Worm (Caenorhabditis elegans): ENCODE measurements around the gene F43E2.6.

Gene F43E2.6

DNA sequence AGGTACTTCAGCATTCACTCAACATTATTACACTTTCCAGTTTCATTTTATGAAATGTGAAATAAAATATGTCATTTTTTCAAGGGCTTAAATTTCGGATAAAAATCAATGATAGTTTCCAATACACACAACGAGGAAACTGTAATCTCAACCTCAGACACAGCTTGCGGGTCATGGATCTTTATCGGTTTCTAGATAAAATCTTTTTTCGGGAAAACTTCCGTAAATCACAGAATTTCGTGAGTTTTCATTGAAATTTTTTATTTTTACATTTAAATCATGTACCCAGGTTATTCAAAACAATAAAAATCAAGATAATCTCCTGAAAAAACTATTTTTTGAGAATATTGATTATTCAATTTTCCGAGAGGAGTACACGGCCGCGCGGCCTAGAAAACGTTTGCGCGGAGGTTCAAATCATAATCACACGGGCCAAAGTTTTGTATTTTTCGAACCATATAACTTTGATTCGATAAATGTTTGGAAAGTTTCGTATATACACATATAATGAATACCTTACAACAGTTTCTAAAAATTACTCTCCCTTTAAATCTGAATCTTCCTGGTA, 28.7 kb upstream of the F43E2.6 start:
- no peak for TF ChIP-seq tab-1 (GFP tag; IDR thresholded peaks at IDR 0.05)
- no peak for TF ChIP-seq klf-2 (GFP tag; conservative IDR thresholded peaks at IDR 0.05)
- no peak for TF ChIP-seq ref-1 (GFP tag; conservative IDR thresholded peaks at IDR 0.05)
- no peak for TF ChIP-seq T22C8.4 (GFP tag; IDR thresholded peaks at IDR 0.05)
- TF ChIP-seq med-1 (GFP tag; optimal IDR thresholded peaks at IDR 0.05; ENCODE audit: insufficient read depth), result no peak
- no peak for TF ChIP-seq cog-1 (tag; optimal IDR thresholded peaks at IDR 0.05)
- TF ChIP-seq flt-1 (GFP tag; IDR thresholded peaks at IDR 0.05), result no peak
- TF ChIP-seq ztf-29 (GFP tag; IDR thresholded peaks at IDR 0.05), result no peak
- no peak for TF ChIP-seq ztf-23 (GFP tag; IDR thresholded peaks at IDR 0.05)

DNA sequence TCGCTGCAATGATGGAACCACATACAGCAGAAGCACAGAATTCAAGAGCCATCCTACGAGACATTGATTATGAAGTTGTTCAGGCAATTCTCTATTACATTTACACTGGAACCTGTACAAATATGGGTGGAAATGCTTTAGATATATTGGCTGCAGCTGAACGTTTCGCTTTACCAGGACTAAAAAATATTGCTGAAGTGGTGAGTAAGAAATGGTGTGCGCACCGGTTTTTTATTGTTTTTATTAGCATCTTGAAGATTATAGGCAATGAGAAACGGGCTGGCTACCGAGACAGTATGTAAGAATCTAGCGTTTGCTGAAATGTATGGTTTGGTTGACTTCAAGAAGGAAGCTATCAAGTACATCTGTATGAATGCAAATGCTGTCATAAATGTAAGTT, 27.4 kb upstream of the F43E2.6 start:
- TF ChIP-seq med-1 (GFP tag; optimal IDR thresholded peaks at IDR 0.05; ENCODE audit: insufficient read depth) (no peak), ztf-29 (GFP tag; IDR thresholded peaks at IDR 0.05) (no peak), flt-1 (GFP tag; IDR thresholded peaks at IDR 0.05) (no peak), klf-2 (GFP tag; conservative IDR thresholded peaks at IDR 0.05) (no peak), ref-1 (GFP tag; conservative IDR thresholded peaks at IDR 0.05) (no peak), cog-1 (tag; optimal IDR thresholded peaks at IDR 0.05) (no peak), T22C8.4 (GFP tag; IDR thresholded peaks at IDR 0.05) (no peak), ztf-23 (GFP tag; IDR thresholded peaks at IDR 0.05) (no peak), tab-1 (GFP tag; IDR thresholded peaks at IDR 0.05) (no peak)

DNA sequence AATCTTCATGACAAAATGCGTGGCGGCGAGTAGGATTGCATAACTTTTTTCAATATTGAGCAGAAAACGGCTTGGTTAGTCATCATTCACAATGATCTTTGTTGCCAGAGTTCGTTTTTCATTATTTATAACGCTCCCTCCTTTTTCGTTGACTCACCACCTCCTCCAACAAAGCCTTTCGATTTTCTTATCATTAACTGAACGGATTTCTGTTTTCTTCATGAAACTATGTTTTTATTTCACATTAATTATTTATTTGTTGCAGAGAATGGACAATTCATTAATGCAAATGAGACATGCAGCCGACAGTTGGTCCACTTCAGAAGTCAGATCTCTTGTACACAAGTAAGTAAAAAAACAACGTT, 26.0 kb upstream of the F43E2.6 start, which contains the start of gene bath-44:
TSS of gene bath-44 (plus strand) at position 266 of the 365 bp plus-strand sequence.
- TF ChIP-seq ztf-23 (GFP tag; IDR thresholded peaks at IDR 0.05) (no peak), ztf-29 (GFP tag; IDR thresholded peaks at IDR 0.05) (no peak), flt-1 (GFP tag; IDR thresholded peaks at IDR 0.05) (no peak), ref-1 (GFP tag; conservative IDR thresholded peaks at IDR 0.05) (no peak), T22C8.4 (GFP tag; IDR thresholded peaks at IDR 0.05) (no peak)

DNA sequence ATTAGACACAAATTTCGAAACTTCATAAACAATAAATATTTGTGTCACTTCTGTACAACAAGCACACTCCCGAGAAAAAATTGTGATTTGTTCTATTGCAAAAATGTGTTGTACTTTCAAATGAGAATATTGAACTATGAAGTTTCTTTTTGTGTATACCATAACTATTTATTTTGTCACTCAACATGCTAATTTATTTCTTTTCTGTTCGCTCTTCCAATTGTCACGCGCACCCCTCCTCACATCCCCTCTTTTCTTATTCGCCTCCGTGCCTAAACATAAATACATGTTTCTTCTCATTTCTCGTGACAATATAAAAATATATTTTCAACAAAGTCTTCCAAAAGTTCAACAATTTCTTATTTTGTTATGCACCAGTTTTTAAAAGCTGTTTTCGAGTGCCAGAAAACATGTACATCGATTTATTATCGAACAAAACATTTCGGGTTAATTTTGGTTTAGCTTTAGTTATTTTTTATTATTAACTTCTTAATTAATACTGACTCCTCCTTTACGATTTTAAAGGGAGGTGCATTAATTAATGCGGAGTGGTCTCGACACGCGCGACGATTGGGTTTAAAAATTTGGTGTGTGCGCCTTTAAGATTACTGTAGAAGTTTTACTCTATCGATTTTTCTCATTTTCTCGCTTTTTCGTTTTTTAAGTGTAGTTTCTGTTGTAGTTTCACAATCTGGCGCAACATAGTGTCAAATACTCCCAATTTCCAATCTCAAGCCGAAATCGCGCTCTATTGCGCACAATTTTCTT, 25.4 kb upstream of the F43E2.6 start:
- TF ChIP-seq flt-1 (GFP tag; IDR thresholded peaks at IDR 0.05), result no peak
- no peak for TF ChIP-seq tab-1 (GFP tag; IDR thresholded peaks at IDR 0.05)
- TF ChIP-seq cog-1 (tag; optimal IDR thresholded peaks at IDR 0.05), result no peak
- TF ChIP-seq T22C8.4 (GFP tag; IDR thresholded peaks at IDR 0.05), result no peak
- no peak for TF ChIP-seq ztf-23 (GFP tag; IDR thresholded peaks at IDR 0.05)
- no peak for TF ChIP-seq klf-2 (GFP tag; conservative IDR thresholded peaks at IDR 0.05)
- no peak for TF ChIP-seq ref-1 (GFP tag; conservative IDR thresholded peaks at IDR 0.05)
- TF ChIP-seq ztf-29 (GFP tag; IDR thresholded peaks at IDR 0.05), result no peak
- no peak for TF ChIP-seq med-1 (GFP tag; optimal IDR thresholded peaks at IDR 0.05; ENCODE audit: insufficient read depth)

DNA sequence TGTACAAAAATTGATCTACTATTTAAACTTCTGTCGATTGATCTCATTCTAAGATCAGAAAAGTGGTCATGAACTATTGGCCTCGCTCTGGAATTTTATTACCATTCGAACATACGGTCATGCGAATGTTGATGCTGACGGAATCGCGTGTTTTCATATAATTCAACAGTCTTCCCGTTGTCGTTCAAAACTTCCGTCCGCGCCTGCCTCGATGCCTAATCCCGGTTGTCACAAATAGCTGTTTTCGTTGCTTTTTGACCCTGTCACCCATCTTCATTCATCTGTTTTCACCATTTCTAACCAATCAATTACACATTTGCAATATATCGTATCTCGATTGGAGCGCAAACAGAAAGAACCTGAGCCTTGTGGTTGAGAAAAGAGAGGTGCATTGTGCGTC, 24.7 kb upstream of the F43E2.6 start:
- TF ChIP-seq ztf-23 (GFP tag; IDR thresholded peaks at IDR 0.05) (no peak), tab-1 (GFP tag; IDR thresholded peaks at IDR 0.05) (no peak), med-1 (GFP tag; optimal IDR thresholded peaks at IDR 0.05; ENCODE audit: insufficient read depth) (no peak), cog-1 (tag; optimal IDR thresholded peaks at IDR 0.05) (no peak), T22C8.4 (GFP tag; IDR thresholded peaks at IDR 0.05) (no peak), ztf-29 (GFP tag; IDR thresholded peaks at IDR 0.05) (no peak), klf-2 (GFP tag; conservative IDR thresholded peaks at IDR 0.05) (no peak), ref-1 (GFP tag; conservative IDR thresholded peaks at IDR 0.05) (no peak), flt-1 (GFP tag; IDR thresholded peaks at IDR 0.05) (no peak)

DNA sequence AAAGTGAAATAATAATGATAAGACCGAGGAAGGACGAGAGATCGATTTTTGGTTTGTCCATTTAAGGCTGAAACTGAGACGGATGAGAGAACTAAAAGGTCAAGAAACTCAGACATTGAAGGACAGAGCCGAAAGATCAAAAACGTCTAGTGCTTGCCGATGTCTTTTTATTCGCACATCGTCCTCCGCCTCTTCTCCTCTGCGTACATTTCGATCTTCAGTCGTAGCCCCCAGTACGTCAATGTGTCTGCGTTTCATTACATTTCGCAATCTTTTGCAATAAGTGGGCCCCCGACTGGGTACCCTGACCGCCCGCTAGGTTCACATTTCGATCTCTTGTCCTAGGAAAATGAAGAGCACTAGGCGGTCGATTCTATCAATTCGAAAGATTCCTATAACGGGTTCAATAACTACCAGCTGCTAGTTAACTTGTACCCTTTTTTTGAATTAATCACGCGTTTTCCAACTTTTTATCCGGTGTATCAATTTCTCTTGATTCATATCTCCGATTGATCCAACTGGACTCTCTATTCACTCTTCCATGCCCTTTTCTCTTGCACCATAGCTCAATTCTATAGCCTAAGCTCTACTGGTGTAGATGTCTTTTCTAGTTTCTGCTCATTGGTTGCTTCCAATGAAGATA, 23.5 kb upstream of the F43E2.6 start:
- TF ChIP-seq ztf-29 (GFP tag; IDR thresholded peaks at IDR 0.05) (no peak), ref-1 (GFP tag; conservative IDR thresholded peaks at IDR 0.05) (no peak), cog-1 (tag; optimal IDR thresholded peaks at IDR 0.05) (no peak), flt-1 (GFP tag; IDR thresholded peaks at IDR 0.05) (no peak), med-1 (GFP tag; optimal IDR thresholded peaks at IDR 0.05; ENCODE audit: insufficient read depth) (no peak), klf-2 (GFP tag; conservative IDR thresholded peaks at IDR 0.05) (no peak), T22C8.4 (GFP tag; IDR thresholded peaks at IDR 0.05) (no peak), ztf-23 (GFP tag; IDR thresholded peaks at IDR 0.05) (no peak), tab-1 (GFP tag; IDR thresholded peaks at IDR 0.05) (no peak)

DNA sequence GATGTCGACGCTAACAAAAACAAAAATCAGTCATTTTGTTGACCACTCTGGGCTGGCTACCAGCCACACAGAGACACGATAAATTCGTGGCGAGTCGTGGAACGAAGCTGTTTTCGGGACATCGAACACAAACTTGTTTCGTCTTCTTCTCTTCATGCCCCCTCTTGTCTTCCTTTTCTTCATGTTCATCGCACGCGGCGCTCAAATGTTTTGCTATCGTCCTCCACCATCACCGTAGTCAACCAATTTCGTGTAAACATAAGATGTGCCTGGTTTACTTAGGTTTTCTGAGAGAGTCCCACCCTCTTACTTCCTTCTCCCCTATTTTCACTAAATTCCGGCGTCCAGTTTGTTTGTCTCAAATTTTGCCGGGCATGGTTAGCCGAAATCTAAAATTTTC, 21.7 kb upstream of the F43E2.6 start:
- TF ChIP-seq tab-1 (GFP tag; IDR thresholded peaks at IDR 0.05) (no peak), ztf-29 (GFP tag; IDR thresholded peaks at IDR 0.05) (no peak), T22C8.4 (GFP tag; IDR thresholded peaks at IDR 0.05) (no peak), flt-1 (GFP tag; IDR thresholded peaks at IDR 0.05) (no peak), klf-2 (GFP tag; conservative IDR thresholded peaks at IDR 0.05) (no peak), med-1 (GFP tag; optimal IDR thresholded peaks at IDR 0.05; ENCODE audit: insufficient read depth) (no peak), cog-1 (tag; optimal IDR thresholded peaks at IDR 0.05) (no peak), ref-1 (GFP tag; conservative IDR thresholded peaks at IDR 0.05) (no peak), ztf-23 (GFP tag; IDR thresholded peaks at IDR 0.05) (no peak)

DNA sequence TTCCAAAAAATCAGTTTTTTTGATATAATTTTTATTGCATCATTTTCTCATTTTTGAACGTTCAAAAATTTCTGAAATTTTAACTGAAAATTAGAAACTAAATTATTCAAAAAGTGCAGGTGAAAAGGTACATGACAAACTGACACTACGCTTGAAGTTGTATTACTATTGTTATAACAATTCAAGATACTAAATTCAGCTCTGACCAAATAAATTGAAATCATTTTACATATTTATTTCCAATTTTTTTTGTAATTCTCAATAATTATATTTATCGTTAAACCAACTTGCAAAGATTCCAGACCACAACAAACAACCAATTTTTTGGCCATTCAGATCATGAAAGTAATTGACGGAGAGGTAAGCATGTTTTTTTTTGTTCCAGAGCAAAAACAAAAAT, 16.8 kb upstream of the F43E2.6 start, which contains the start of gene sre-3:
TSS of gene sre-3 (plus strand) at position 301 of the 400 bp plus-strand sequence.
- TF ChIP-seq tab-1 (GFP tag; IDR thresholded peaks at IDR 0.05) (no peak), klf-2 (GFP tag; conservative IDR thresholded peaks at IDR 0.05) (no peak), flt-1 (GFP tag; IDR thresholded peaks at IDR 0.05) (no peak), T22C8.4 (GFP tag; IDR thresholded peaks at IDR 0.05) (no peak), ref-1 (GFP tag; conservative IDR thresholded peaks at IDR 0.05) (no peak)

DNA sequence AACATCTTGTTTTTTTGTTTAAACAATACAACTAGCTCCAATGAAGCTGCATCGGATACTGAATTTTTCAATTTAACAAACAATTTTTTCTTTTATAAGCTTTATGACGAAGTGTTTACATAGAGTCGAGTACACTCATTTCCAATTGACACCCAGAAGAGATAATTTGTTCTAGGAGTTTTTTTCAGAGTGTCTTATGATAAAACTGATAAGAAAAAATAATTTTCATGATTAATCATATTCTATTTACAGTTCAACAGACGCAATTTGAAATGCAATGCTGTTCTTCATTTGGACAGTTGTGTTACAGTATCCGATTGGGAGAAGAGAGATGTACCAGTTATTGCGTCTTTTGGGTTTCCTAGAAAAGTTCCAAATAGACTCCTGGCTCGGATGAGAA, 13.3 kb upstream of the F43E2.6 start:
- no peak for TF ChIP-seq klf-2 (GFP tag; conservative IDR thresholded peaks at IDR 0.05)
